Worm (Caenorhabditis elegans): ENCODE results near the gene fntb-1.

- TF ChIP-seq egl-27 (tag; optimal IDR thresholded peaks at IDR 0.05) (no peak), set-16 (GFP tag; IDR thresholded peaks at IDR 0.05) (no peak), lin-39 (tag; optimal IDR thresholded peaks at IDR 0.05) (no peak), skn-1 (tag; optimal IDR thresholded peaks at IDR 0.05) (no peak), unc-62 (GFP tag; optimal IDR thresholded peaks at IDR 0.05 in 1 of 2) (no peak), unc-62 (tag; optimal IDR thresholded peaks at IDR 0.05) (no peak), nhr-41 (GFP tag; IDR thresholded peaks at IDR 0.05) (no peak), egl-43 (GFP tag; IDR thresholded peaks at IDR 0.05) (no peak)
These were observed 24.2 kb upstream of the fntb-1 start, which contains the start of gene rpoa-12 for ce11 chrV:14423268-14423667.
